Fruit fly (Drosophila melanogaster): ENCODE data around the gene Coq7.

dm6 chrX:6795987-6796691 is 25.1 kb downstream of the Coq7 start:
- TF ChIP-seq Rel (GFP tag; optimal IDR thresholded peaks at IDR 0.05) (no peak), Rel (tag; optimal IDR thresholded peaks at IDR 0.05) (no peak), psq (GFP tag; optimal IDR thresholded peaks at IDR 0.05) (no peak), br (GFP tag; optimal IDR thresholded peaks at IDR 0.05) (no peak), Abd-B (GFP tag; optimal IDR thresholded peaks at IDR 0.05) (no peak), Vsx2 (GFP tag; optimal IDR thresholded peaks at IDR 0.05; ENCODE audit: partially characterized antibody) (no peak), sv (GFP tag; optimal IDR thresholded peaks at IDR 0.05) (no peak), dsf (GFP tag; optimal IDR thresholded peaks at IDR 0.05; ENCODE audit: borderline replicate concordance) (no peak), Dfd (GFP tag; optimal IDR thresholded peaks at IDR 0.05) (no peak), ey (GFP tag; optimal IDR thresholded peaks at IDR 0.05) (no peak), dmrt93B (GFP tag; optimal IDR thresholded peaks at IDR 0.05) (no peak), Hr83 (GFP tag; optimal IDR thresholded peaks at IDR 0.05; ENCODE audit: poor library complexity, severe bottlenecking) (no peak)
